Worm (Caenorhabditis elegans) whole organism, L4 larva: ENCODE measurements around the gene hbl-1.

Experiments used
- F44E2.7 ChIP-seq: fragments of 200-800 bp; sonication (Bioruptor generic); IDR thresholded peaks from 2 replicates; pipeline ENCODE4 v2.1.2; 2022; ENCODE audit warnings: missing genetic modification characterization, missing compliant biosample characterization
- F49E8.2 ChIP-seq: sonication (generic microtip); optimal IDR thresholded peaks from 2 replicates; lab custom pipeline; 2016; ENCODE audit warnings: missing compliant biosample characterization, mild to moderate bottlenecking, missing genetic modification characterization, borderline replicate concordance
- R02D3.7 ChIP-seq: fragments of 150-350 bp; sonication (generic microtip); optimal IDR thresholded peaks from 3 replicates; lab custom pipeline; 2014; ENCODE audit warnings: missing biosample characterization, missing genetic modification characterization
- T26A8.4 ChIP-seq: fragments of 200-800 bp; sonication (Bioruptor generic); IDR thresholded peaks from 2 replicates; pipeline ENCODE4 v1.3.6; 2022; ENCODE audit warnings: missing genetic modification characterization, missing compliant biosample characterization
- Y48G9A.11 ChIP-seq: fragments of 200-800 bp; sonication (Bioruptor generic); IDR thresholded peaks from 2 replicates; pipeline ENCODE4 v1.3.6; 2022; ENCODE audit warnings: missing genetic modification reagents, missing genetic modification characterization, missing compliant biosample characterization
- Y75B8A.6 ChIP-seq: fragments of 200-800 bp; sonication (Bioruptor generic); IDR thresholded peaks from 2 replicates; pipeline ENCODE4 v1.3.6; 2022; ENCODE audit warnings: missing genetic modification reagents, missing genetic modification characterization, missing compliant biosample characterization
- aha-1 ChIP-seq: fragments of 150-350 bp; peaks from one replicate; lab custom pipeline; 2014; ENCODE audit warnings: missing biosample characterization, missing genetic modification characterization
- arid-1 ChIP-seq: fragments of 200-800 bp; sonication (Bioruptor generic); conservative IDR thresholded peaks from 2 replicates; pipeline ENCODE4 v1.3.6; 2022; ENCODE audit warnings: missing genetic modification reagents, missing genetic modification characterization, missing compliant biosample characterization
- ceh-20 ChIP-seq: fragments of 200-800 bp; sonication (Bioruptor generic); IDR thresholded peaks from 2 replicates; pipeline ENCODE4 v1.3.6; 2022; ENCODE audit warnings: missing genetic modification reagents, missing genetic modification characterization, missing compliant biosample characterization
- ceh-28 ChIP-seq: fragments of 150-350 bp; optimal IDR thresholded peaks from 2 replicates; lab custom pipeline; 2014; ENCODE audit warnings: missing biosample characterization, missing genetic modification reagents, missing genetic modification characterization
- ceh-44 ChIP-seq: fragments of 200-800 bp; sonication (Bioruptor generic); IDR thresholded peaks from 2 replicates; pipeline ENCODE4 v1.3.6; 2022; ENCODE audit warnings: missing genetic modification reagents, missing genetic modification characterization, missing compliant biosample characterization
- ces-1 ChIP-seq: fragments of 150-350 bp; sonication (generic microtip); optimal IDR thresholded peaks from 4 replicates; lab custom pipeline; 2014; ENCODE audit warnings: missing biosample characterization, missing genetic modification reagents, missing genetic modification characterization
- cey-2 ChIP-seq: sonication (generic microtip); optimal IDR thresholded peaks from 3 replicates; lab custom pipeline; 2017; ENCODE audit warnings: missing genetic modification characterization, mild to moderate bottlenecking, missing compliant biosample characterization, antibody characterized with exemption, borderline replicate concordance; ENCODE audit not compliant: insufficient read depth
- ctbp-1 ChIP-seq: fragments of 200-800 bp; sonication (Bioruptor generic); IDR thresholded peaks from 2 replicates; pipeline ENCODE4 v1.3.6; 2022; ENCODE audit warnings: missing genetic modification reagents, missing genetic modification characterization, missing compliant biosample characterization
- daf-12 ChIP-seq: fragments of 150-350 bp; optimal IDR thresholded peaks from 2 replicates; lab custom pipeline; 2014; ENCODE audit warnings: missing biosample characterization, missing genetic modification reagents, missing genetic modification characterization
- dve-1 ChIP-seq: sonication (generic microtip); optimal IDR thresholded peaks from 2 replicates; lab custom pipeline; 2017; ENCODE audit warnings: antibody characterized with exemption, mild to moderate bottlenecking, missing genetic modification characterization, missing compliant biosample characterization; ENCODE audit not compliant: insufficient read depth
- egl-43 ChIP-seq: fragments of 200-800 bp; sonication (Bioruptor generic); IDR thresholded peaks from 2 replicates; pipeline ENCODE4 v1.3.6; 2022; ENCODE audit warnings: missing genetic modification reagents, missing genetic modification characterization, missing compliant biosample characterization
- hif-1 ChIP-seq, 2 experiments: sonication (generic microtip); optimal IDR thresholded peaks; 2 replicates each; lab custom pipeline; 2016 to 2017; ENCODE audit warnings: missing compliant biosample characterization in 2 of 2, missing genetic modification characterization in 2 of 2, missing genetic modification reagents in 2 of 2, missing genotype in 2 of 2, mild to moderate bottlenecking in 1 of 2
- hlh-11 ChIP-seq: fragments of 200-800 bp; sonication (Bioruptor generic); optimal IDR thresholded peaks from 2 replicates; lab custom pipeline; 2018; ENCODE audit warnings: mild to moderate bottlenecking, missing genetic modification characterization, missing compliant biosample characterization
- hlh-30 ChIP-seq: sonication (generic microtip); optimal IDR thresholded peaks from 2 replicates; lab custom pipeline; 2017; ENCODE audit warnings: antibody characterized with exemption, mild to moderate bottlenecking, missing genetic modification characterization, missing compliant biosample characterization; ENCODE audit not compliant: insufficient read depth
- hmg-1.1 ChIP-seq: fragments of 200-800 bp; sonication (Bioruptor generic); IDR thresholded peaks from 2 replicates; pipeline ENCODE4 v1.3.6; 2022; ENCODE audit warnings: missing genetic modification reagents, missing genetic modification characterization, missing compliant biosample characterization
- jun-1 ChIP-seq: fragments of 150-350 bp; optimal IDR thresholded peaks from 2 replicates; lab custom pipeline; 2014; ENCODE audit warnings: missing biosample characterization, missing genetic modification reagents, missing genetic modification characterization
- lin-15B ChIP-seq: fragments of 150-350 bp; sonication (generic microtip); optimal IDR thresholded peaks from 3 replicates; lab custom pipeline; 2014; ENCODE audit warnings: missing biosample characterization, missing genetic modification characterization
- madf-9 ChIP-seq: fragments of 200-800 bp; sonication (Bioruptor generic); conservative IDR thresholded peaks from 2 replicates; pipeline ENCODE4 v1.3.6; 2022; ENCODE audit warnings: missing genetic modification reagents, missing genetic modification characterization, missing compliant biosample characterization
- mdl-1 ChIP-seq, 2 experiments: fragments of 150-350 bp in 1 of 2; sonication (generic microtip) in 1 of 2; optimal IDR thresholded peaks; 2 replicates each; lab custom pipeline; 2014 to 2017; ENCODE audit warnings: missing biosample characterization in 2 of 2, missing genetic modification characterization in 2 of 2
- mep-1 ChIP-seq: fragments of 150-350 bp; sonication (generic microtip); optimal IDR thresholded peaks from 3 replicates; lab custom pipeline; 2014; ENCODE audit warnings: missing biosample characterization, missing genetic modification characterization
- mes-2 ChIP-seq: sonication (generic microtip); optimal IDR thresholded peaks from 2 replicates; lab custom pipeline; 2016; ENCODE audit warnings: missing genotype, mild to moderate bottlenecking, missing genetic modification characterization, missing compliant biosample characterization; ENCODE audit not compliant: poor library complexity, severe bottlenecking
- mxl-3 ChIP-seq: fragments of 200-800 bp; sonication (Bioruptor generic); optimal IDR thresholded peaks from 2 replicates; lab custom pipeline; 2018; ENCODE audit warnings: mild to moderate bottlenecking, missing genetic modification characterization, missing compliant biosample characterization
- nhr-102 ChIP-seq: sonication (generic microtip); optimal IDR thresholded peaks from 2 replicates; lab custom pipeline; 2016; ENCODE audit warnings: mild to moderate bottlenecking, missing genetic modification characterization, moderate library complexity, missing compliant biosample characterization
- nhr-25 ChIP-seq: sonication (generic microtip); optimal IDR thresholded peaks from 2 replicates; lab custom pipeline; 2017; ENCODE audit warnings: missing genetic modification characterization, mild to moderate bottlenecking, missing compliant biosample characterization, antibody characterized with exemption, moderate library complexity, borderline replicate concordance; ENCODE audit not compliant: insufficient read depth
- nhr-48 ChIP-seq: sonication (generic microtip); optimal IDR thresholded peaks from 2 replicates; lab custom pipeline; 2016; ENCODE audit warnings: mild to moderate bottlenecking, missing genetic modification characterization, missing compliant biosample characterization
- nhr-6 ChIP-seq: fragments of 150-350 bp; optimal IDR thresholded peaks from 2 replicates; lab custom pipeline; 2014; ENCODE audit warnings: missing biosample characterization, missing genetic modification characterization
- nhr-77 ChIP-seq: fragments of 150-350 bp; optimal IDR thresholded peaks from 2 replicates; lab custom pipeline; 2014; ENCODE audit warnings: missing biosample characterization, missing genetic modification characterization
- pha-4 ChIP-seq, 2 experiments: fragments of 150-350 bp in 1 of 2; fragments of 200-800 bp in 1 of 2; sonication (Bioruptor generic) in 1 of 2; IDR thresholded peaks in 1 of 2; optimal IDR thresholded peaks in 1 of 2; 2 replicates each; pipeline versions ENCODE4 v1.3.6 to Lab custom; 2014 to 2022; ENCODE audit warnings: missing genetic modification characterization in 2 of 2, missing genetic modification reagents in 2 of 2, missing biosample characterization in 1 of 2, missing compliant biosample characterization in 1 of 2
- php-3 ChIP-seq: fragments of 200-800 bp; sonication (Bioruptor generic); IDR thresholded peaks from 2 replicates; pipeline ENCODE4 v1.3.6; 2022; ENCODE audit warnings: missing genetic modification reagents, missing genetic modification characterization, missing compliant biosample characterization
- pqm-1 ChIP-seq: sonication (generic microtip); optimal IDR thresholded peaks from 2 replicates; lab custom pipeline; 2017; ENCODE audit warnings: missing biosample characterization, missing genetic modification characterization
- saeg-2 ChIP-seq: fragments of 200-800 bp; sonication (Bioruptor generic); IDR thresholded peaks from 2 replicates; pipeline ENCODE4 v1.3.6; 2022; ENCODE audit warnings: missing genetic modification reagents, missing genetic modification characterization, missing compliant biosample characterization
- set-16 ChIP-seq: fragments of 200-800 bp; sonication (Bioruptor generic); IDR thresholded peaks from 2 replicates; pipeline ENCODE4 v1.3.6; 2022; ENCODE audit warnings: missing genetic modification reagents, missing genetic modification characterization, missing compliant biosample characterization
- skn-1 ChIP-seq: fragments of 150-350 bp; optimal IDR thresholded peaks from 2 replicates; lab custom pipeline; 2014; ENCODE audit warnings: missing biosample characterization, missing genetic modification characterization
- spr-1 ChIP-seq: sonication (generic microtip); optimal IDR thresholded peaks from 2 replicates; lab custom pipeline; 2016; ENCODE audit warnings: mild to moderate bottlenecking, missing genetic modification characterization, missing compliant biosample characterization
- tra-1 ChIP-seq: fragments of 200-800 bp; sonication (Bioruptor generic); IDR thresholded peaks from 2 replicates; pipeline ENCODE4 v1.3.6; 2022; ENCODE audit warnings: missing genetic modification reagents, missing genetic modification characterization, missing compliant biosample characterization
- unc-130 ChIP-seq: sonication (generic microtip); optimal IDR thresholded peaks from 2 replicates; lab custom pipeline; 2016; ENCODE audit warnings: missing genetic modification reagents, missing genetic modification characterization, missing compliant biosample characterization
- unc-39 ChIP-seq: sonication (generic microtip); optimal IDR thresholded peaks from 2 replicates; lab custom pipeline; 2017; ENCODE audit warnings: missing biosample characterization, missing genetic modification characterization
- unc-62 ChIP-seq, 3 experiments: fragments of 150-350 bp in 1 of 3; sonication (generic microtip); optimal IDR thresholded peaks in 2 of 3; peaks in 1 of 3; 1 replicate in 1 of 3; 2 replicates in 2 of 3; lab custom pipeline; 2014 to 2017; ENCODE audit warnings: missing biosample characterization in 3 of 3, missing genetic modification characterization in 3 of 3, missing genetic modification reagents in 3 of 3, missing genotype in 1 of 3
- zfp-2 ChIP-seq: sonication (generic microtip); optimal IDR thresholded peaks from 2 replicates; lab custom pipeline; 2016; ENCODE audit warnings: mild to moderate bottlenecking, missing genetic modification characterization, missing compliant biosample characterization
- zip-11 ChIP-seq: fragments of 200-800 bp; sonication (Bioruptor generic); IDR thresholded peaks from 2 replicates; pipeline ENCODE4 v1.3.6; 2022; ENCODE audit warnings: missing genetic modification characterization, missing compliant biosample characterization

The hbl-1 gene

DNA sequence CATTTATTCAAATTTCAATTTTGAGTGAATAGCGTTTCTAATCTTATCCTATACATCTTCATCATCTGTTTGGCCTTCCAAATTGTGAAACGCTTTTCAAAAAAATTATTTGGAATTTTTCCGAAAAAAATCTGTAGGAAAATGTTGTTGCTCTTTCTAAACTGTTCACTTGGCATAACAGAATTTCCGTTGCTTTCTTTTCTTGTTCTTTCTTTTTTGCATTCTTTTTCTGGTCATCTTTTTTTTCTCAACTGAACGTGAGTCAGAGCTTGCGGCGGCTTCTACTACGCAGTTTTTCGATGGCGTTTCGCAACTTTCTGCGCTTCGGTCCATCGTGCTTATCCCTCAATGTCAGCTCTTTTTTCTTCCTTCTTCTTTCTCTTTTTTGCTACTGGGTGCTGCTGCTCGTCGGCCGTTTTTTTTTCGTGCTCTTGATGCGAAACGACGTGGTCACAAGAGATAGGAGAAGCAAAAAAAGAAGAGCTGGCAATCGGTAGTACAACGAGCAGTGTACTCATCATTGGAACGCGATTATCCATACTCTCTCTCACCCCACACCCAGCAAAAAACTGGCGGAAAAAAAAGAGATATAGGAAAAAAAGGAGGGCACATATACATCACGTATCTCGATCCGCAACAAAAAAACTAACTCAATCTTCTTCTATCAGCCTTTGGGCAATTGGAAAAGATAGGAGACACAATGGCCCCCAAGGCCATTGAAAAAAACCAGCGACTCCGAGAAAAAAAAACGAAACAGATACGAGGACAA is 2.1 kb upstream of the hbl-1 start (continued):
- TF ChIP-seq Y75B8A.6 (GFP tag; lab: Robert Waterston, UW) (no peak), lin-15B (no peak), hlh-11 (tag; lab: Kevin White, UChicago) (peak; percentile 73), unc-62 (GFP tag; optimal IDR thresholded peaks at IDR 0.05 in 1 of 2; lab: Kevin White, UChicago) (peak in 1 of 2 experiments; percentile 12), unc-62 (tag; optimal IDR thresholded peaks at IDR 0.05; lab: Kevin White, UChicago) (no peak), nhr-6 (tag; lab: Kevin White, UChicago) (no peak), spr-1 (tag; lab: Kevin White, UChicago) (no peak), hif-1 (tag; optimal IDR thresholded peaks at IDR 0.05; lab: Kevin White, UChicago) (peak in 1 of 2 experiments; percentile 33), pqm-1 (tag; lab: Kevin White, UChicago) (no peak), ceh-20 (no peak), ces-1 (no peak), daf-12 (tag; lab: Kevin White, UChicago) (no peak), nhr-77 (no peak), php-3 (GFP tag; lab: Robert Waterston, UW) (no peak), madf-9 (no peak), zfp-2 (no peak), F44E2.7 (no peak), jun-1 (tag; lab: Kevin White, UChicago) (no peak), saeg-2 (GFP tag; lab: Robert Waterston, UW) (no peak), F49E8.2 (tag; lab: Kevin White, UChicago) (no peak), nhr-48 (tag; lab: Kevin White, UChicago) (peak; percentile 67), mdl-1 (tag; optimal IDR thresholded peaks at IDR 0.05; lab: Kevin White, UChicago) (peak in 1 of 2 experiments; percentile 8), nhr-102 (tag; lab: Kevin White, UChicago) (no peak), skn-1 (tag; lab: Kevin White, UChicago) (no peak), unc-130 (no peak), hmg-1.1 (0 out of 2 replicates have a peak, but pooled peaks have one; percentile 46), R02D3.7 (tag; lab: Kevin White, UChicago) (no peak)

DNA sequence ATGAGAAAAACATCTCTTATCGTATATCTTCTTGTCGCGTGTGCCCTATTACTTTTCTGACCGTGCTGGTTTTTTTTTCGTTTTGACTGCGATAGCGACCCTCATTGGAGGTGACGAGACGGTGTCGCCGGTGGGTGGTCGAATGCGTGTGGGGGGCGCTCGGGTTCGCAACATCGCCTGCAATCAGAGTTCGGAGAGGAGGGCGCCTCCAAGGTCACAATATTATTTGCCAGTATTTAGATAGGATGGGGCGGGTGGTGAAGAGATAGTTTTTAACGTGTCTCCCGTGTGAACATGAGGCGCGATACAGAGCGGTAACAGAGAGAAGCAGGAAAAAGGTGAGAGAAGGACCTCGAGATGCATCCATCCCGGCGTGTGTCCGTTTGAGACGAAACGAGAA is 1.1 kb upstream of the hbl-1 start:
- TF ChIP-seq mes-2 (peak; percentile 9), ceh-28 (no peak), unc-62 (GFP tag; optimal IDR thresholded peaks at IDR 0.05 in 1 of 2; lab: Kevin White, UChicago) (peak in 1 of 2 experiments; percentile 97), unc-62 (tag; optimal IDR thresholded peaks at IDR 0.05; lab: Kevin White, UChicago) (no peak), daf-12 (tag; lab: Kevin White, UChicago) (no peak), nhr-25 (tag; lab: Kevin White, UChicago) (peak; percentile 90), T26A8.4 (GFP tag; lab: Robert Waterston, UW) (no peak), hlh-11 (tag; lab: Kevin White, UChicago) (peak; percentile 49), tra-1 (GFP tag; lab: Robert Waterston, UW) (peak; percentile 67; the same call in 1 of the 2 replicates), pqm-1 (tag; lab: Kevin White, UChicago) (no peak), zip-11 (no peak), ceh-44 (GFP tag; lab: Robert Waterston, UW) (no peak), arid-1 (GFP tag; lab: Robert Waterston, UW) (no peak), hmg-1.1 (0 out of 2 replicates have a peak, but pooled peaks have one; percentile 15), unc-39 (tag; lab: Kevin White, UChicago) (no peak), mxl-3 (GFP tag; lab: Kevin White, UChicago) (peak; percentile 38), hlh-30 (tag; lab: Kevin White, UChicago) (peak; percentile 52), nhr-48 (tag; lab: Kevin White, UChicago) (no peak), cey-2 (tag; lab: Kevin White, UChicago) (no peak), dve-1 (tag; lab: Kevin White, UChicago) (no peak), pha-4 (GFP tag; IDR thresholded peaks at IDR 0.05; lab: Robert Waterston, UW) (no peak), pha-4 (tag; optimal IDR thresholded peaks at IDR 0.05; lab: Kevin White, UChicago) (no peak), set-16 (GFP tag; lab: Robert Waterston, UW) (peak; percentile 68), aha-1 (tag; lab: Kevin White, UChicago) (peak; percentile 88), mep-1 (tag; lab: Kevin White, UChicago) (peak; percentile 27), egl-43 (GFP tag; lab: Robert Waterston, UW) (peak; percentile 57; the same call in 1 of the 2 replicates), Y48G9A.11 (GFP tag; lab: Robert Waterston, UW) (no peak), ctbp-1 (GFP tag; lab: Robert Waterston, UW) (no peak)
